Worm (Caenorhabditis elegans) whole organism, L2 larva: Measurements from ENCODE around the gene F23F12.12.

Experiments
- R02D3.7 ChIP-seq: fragments of 150-350 bp; optimal IDR thresholded peaks from 2 replicates; lab custom pipeline; 2014; ENCODE audit warnings: missing biosample characterization, missing genetic modification characterization
- ZK546.5 ChIP-seq: sonication (generic microtip); optimal IDR thresholded peaks from 2 replicates; lab custom pipeline; 2017; ENCODE audit warnings: missing biosample characterization, missing genetic modification characterization
- alr-1 ChIP-seq: fragments of 150-350 bp; optimal IDR thresholded peaks from 2 replicates; lab custom pipeline; 2014; ENCODE audit warnings: missing biosample characterization, missing genetic modification characterization
- blmp-1 ChIP-seq: sonication (generic microtip); optimal IDR thresholded peaks from 2 replicates; lab custom pipeline; 2017; ENCODE audit warnings: missing genetic modification characterization, mild to moderate bottlenecking, missing compliant biosample characterization, antibody characterized with exemption, moderate library complexity; ENCODE audit not compliant: insufficient read depth
- ceh-16 ChIP-seq: fragments of 150-350 bp; optimal IDR thresholded peaks from 2 replicates; lab custom pipeline; 2014; ENCODE audit warnings: missing biosample characterization, missing genetic modification characterization
- ceh-82 ChIP-seq: fragments of 150-350 bp; optimal IDR thresholded peaks from 2 replicates; lab custom pipeline; 2014; ENCODE audit warnings: missing biosample characterization, missing genetic modification characterization
- crh-2 ChIP-seq: sonication (generic microtip); optimal IDR thresholded peaks from 2 replicates; lab custom pipeline; 2017; ENCODE audit warnings: missing biosample characterization, missing genetic modification characterization
- egl-27 ChIP-seq: sonication (generic microtip); optimal IDR thresholded peaks from 3 replicates; lab custom pipeline; 2017; ENCODE audit warnings: missing biosample characterization, missing genetic modification reagents, missing genetic modification characterization
- elt-1 ChIP-seq: fragments of 150-350 bp; optimal IDR thresholded peaks from 2 replicates; lab custom pipeline; 2014; ENCODE audit warnings: missing biosample characterization, missing genetic modification characterization
- elt-3 ChIP-seq: sonication (generic microtip); optimal IDR thresholded peaks from 2 replicates; lab custom pipeline; 2017; ENCODE audit warnings: missing biosample characterization, missing genetic modification characterization
- fos-1 ChIP-seq: fragments of 150-350 bp; optimal IDR thresholded peaks from 2 replicates; lab custom pipeline; 2014; ENCODE audit warnings: missing biosample characterization, missing genetic modification characterization
- lin-11 ChIP-seq: fragments of 150-350 bp; sonication (generic microtip); optimal IDR thresholded peaks from 2 replicates; lab custom pipeline; 2014; ENCODE audit warnings: missing biosample characterization, missing genetic modification characterization, inconsistent platforms, mixed read lengths
- lin-39 ChIP-seq: fragments of 150-350 bp; optimal IDR thresholded peaks from 2 replicates; lab custom pipeline; 2014; ENCODE audit warnings: missing biosample characterization, missing genetic modification reagents, missing genetic modification characterization
- mab-5 ChIP-seq: fragments of 150-350 bp; optimal IDR thresholded peaks from 2 replicates; lab custom pipeline; 2014; ENCODE audit warnings: missing biosample characterization, missing genetic modification characterization
- mbf-1 ChIP-seq: sonication (generic microtip); optimal IDR thresholded peaks from 2 replicates; lab custom pipeline; 2017; ENCODE audit warnings: missing biosample characterization, missing genetic modification characterization
- mdl-1 ChIP-seq, 2 experiments: fragments of 150-350 bp in 1 of 2; sonication (generic microtip) in 1 of 2; optimal IDR thresholded peaks; 2 replicates each; lab custom pipeline; 2017; ENCODE audit warnings: missing biosample characterization in 2 of 2, missing genetic modification characterization in 2 of 2
- nhr-10 ChIP-seq: sonication (generic microtip); optimal IDR thresholded peaks from 2 replicates; lab custom pipeline; 2017; ENCODE audit warnings: missing biosample characterization, missing genetic modification characterization
- nhr-11 ChIP-seq: fragments of 150-350 bp; optimal IDR thresholded peaks from 2 replicates; lab custom pipeline; 2014; ENCODE audit warnings: missing biosample characterization, missing genetic modification characterization
- nhr-12 ChIP-seq: fragments of 150-350 bp; optimal IDR thresholded peaks from 2 replicates; lab custom pipeline; 2014; ENCODE audit warnings: missing biosample characterization, missing genetic modification characterization
- nhr-129 ChIP-seq: fragments of 150-350 bp; optimal IDR thresholded peaks from 2 replicates; lab custom pipeline; 2014; ENCODE audit warnings: missing biosample characterization, missing genetic modification characterization
- nhr-23 ChIP-seq: fragments of 150-350 bp; optimal IDR thresholded peaks from 2 replicates; lab custom pipeline; 2014; ENCODE audit warnings: missing biosample characterization, missing genetic modification reagents, missing genetic modification characterization
- nhr-237 ChIP-seq: fragments of 150-350 bp; optimal IDR thresholded peaks from 2 replicates; lab custom pipeline; 2014; ENCODE audit warnings: missing biosample characterization, missing genetic modification characterization
- nhr-6 ChIP-seq: fragments of 150-350 bp; optimal IDR thresholded peaks from 2 replicates; lab custom pipeline; 2014; ENCODE audit warnings: missing biosample characterization, missing genetic modification characterization
- nhr-77 ChIP-seq: fragments of 150-350 bp; optimal IDR thresholded peaks from 2 replicates; lab custom pipeline; 2014; ENCODE audit warnings: missing biosample characterization, missing genetic modification characterization
- sem-4 ChIP-seq: fragments of 150-350 bp; optimal IDR thresholded peaks from 2 replicates; lab custom pipeline; 2014; ENCODE audit warnings: missing biosample characterization, missing genetic modification reagents, missing genetic modification characterization
- skn-1 ChIP-seq: sonication (generic microtip); optimal IDR thresholded peaks from 2 replicates; lab custom pipeline; 2017; ENCODE audit warnings: missing biosample characterization, missing genetic modification characterization
- sma-3 ChIP-seq: sonication (generic microtip); optimal IDR thresholded peaks from 2 replicates; lab custom pipeline; 2016; ENCODE audit warnings: missing genetic modification reagents, missing genetic modification characterization, missing compliant biosample characterization
- sma-9 ChIP-seq, 2 experiments: fragments of 150-350 bp in 1 of 2; sonication (generic microtip) in 1 of 2; optimal IDR thresholded peaks; 2 replicates each; lab custom pipeline; 2014 to 2016; ENCODE audit warnings: missing genetic modification characterization in 2 of 2, mild to moderate bottlenecking in 1 of 2, missing biosample characterization in 1 of 2, missing compliant biosample characterization in 1 of 2, missing genetic modification reagents in 1 of 2, moderate library complexity in 1 of 2
- unc-39 ChIP-seq: fragments of 150-350 bp; optimal IDR thresholded peaks from 2 replicates; lab custom pipeline; 2014; ENCODE audit warnings: missing biosample characterization, missing genetic modification characterization
- unc-62 ChIP-seq: fragments of 150-350 bp; optimal IDR thresholded peaks from 2 replicates; lab custom pipeline; 2014; ENCODE audit warnings: missing biosample characterization, missing genetic modification reagents, missing genetic modification characterization
- zag-1 ChIP-seq: fragments of 150-350 bp; optimal IDR thresholded peaks from 2 replicates; lab custom pipeline; 2014; ENCODE audit warnings: missing biosample characterization, missing genetic modification characterization
- ztf-1 ChIP-seq: fragments of 200-800 bp; sonication (Bioruptor generic); conservative IDR thresholded peaks from 2 replicates; pipeline ENCODE4 v1.3.6; 2022; ENCODE audit warnings: missing genetic modification characterization, missing compliant biosample characterization
- ztf-11 ChIP-seq: sonication (generic microtip); optimal IDR thresholded peaks from 2 replicates; lab custom pipeline; 2017; ENCODE audit warnings: missing biosample characterization, missing genetic modification characterization

The F23F12.12 gene

DNA sequence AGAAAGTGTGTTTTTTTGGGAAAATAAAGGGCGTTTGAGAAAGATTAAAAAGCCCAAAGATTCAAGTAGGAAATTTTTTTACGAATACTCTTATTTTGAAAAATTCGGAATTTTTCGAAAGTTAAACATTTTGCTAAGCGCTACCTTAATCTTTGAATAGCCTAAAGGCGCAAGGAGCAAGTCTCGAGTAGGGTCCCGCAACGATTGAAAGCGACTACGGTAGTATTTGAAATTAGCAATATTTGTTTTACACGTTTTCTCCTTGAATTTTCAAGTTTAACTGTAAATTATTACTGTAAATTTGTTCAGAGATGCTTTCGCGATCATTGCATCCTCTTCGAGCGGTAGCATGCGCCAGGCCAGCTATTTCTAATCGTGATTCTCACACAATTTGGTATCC is 43.0 kb upstream of the F23F12.12 start, which contains the start of gene nduf-2.2:
TSS of gene nduf-2.2 (plus strand) at position 310 of the 400 bp plus-strand sequence.
- TF ChIP-seq skn-1 (tag; lab: Kevin White, UChicago) (no peak), ceh-16 (tag; lab: Kevin White, UChicago) (no peak), elt-3 (tag; lab: Kevin White, UChicago) (no peak), ztf-1 (GFP tag; lab: Robert Waterston, UW) (no peak)

DNA sequence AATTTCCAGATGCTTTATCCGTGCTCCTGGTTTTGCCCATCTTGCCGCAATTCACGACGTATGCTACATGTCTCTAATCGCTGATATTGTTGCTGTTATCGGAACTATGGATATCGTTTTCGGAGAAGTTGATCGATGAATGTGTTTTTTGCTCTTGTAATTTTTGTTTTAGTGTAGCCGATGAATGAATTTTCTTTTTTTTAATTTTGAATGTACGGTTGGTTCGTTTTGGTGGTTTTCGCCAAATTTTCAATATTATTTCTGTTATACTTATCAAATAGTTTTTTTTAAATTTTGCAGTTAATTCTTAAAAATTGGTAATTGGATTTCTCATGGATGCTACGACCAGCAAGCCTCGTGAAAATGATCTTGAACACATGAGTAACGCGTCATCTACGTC is 40.9 kb upstream of the F23F12.12 start, which contains the start of gene T26A5.2:
TSS of gene T26A5.2 (plus strand) at position 301 of the 400 bp plus-strand sequence.
- TF ChIP-seq nhr-129 (no peak), nhr-6 (tag; lab: Kevin White, UChicago) (no peak), ztf-1 (GFP tag; lab: Robert Waterston, UW) (no peak), fos-1 (tag; lab: Kevin White, UChicago) (no peak), blmp-1 (no peak), sma-3 (GFP tag; lab: Kevin White, UChicago) (no peak), lin-11 (no peak), sma-9 (GFP tag; optimal IDR thresholded peaks at IDR 0.05; lab: Kevin White, UChicago) (no peak), sma-9 (tag; optimal IDR thresholded peaks at IDR 0.05; lab: Kevin White, UChicago) (no peak), mab-5 (no peak), ZK546.5 (tag; lab: Kevin White, UChicago) (no peak), unc-62 (GFP tag; lab: Kevin White, UChicago) (no peak), egl-27 (tag; lab: Kevin White, UChicago) (no peak), nhr-23 (tag; lab: Kevin White, UChicago) (no peak), skn-1 (tag; lab: Kevin White, UChicago) (no peak)

DNA sequence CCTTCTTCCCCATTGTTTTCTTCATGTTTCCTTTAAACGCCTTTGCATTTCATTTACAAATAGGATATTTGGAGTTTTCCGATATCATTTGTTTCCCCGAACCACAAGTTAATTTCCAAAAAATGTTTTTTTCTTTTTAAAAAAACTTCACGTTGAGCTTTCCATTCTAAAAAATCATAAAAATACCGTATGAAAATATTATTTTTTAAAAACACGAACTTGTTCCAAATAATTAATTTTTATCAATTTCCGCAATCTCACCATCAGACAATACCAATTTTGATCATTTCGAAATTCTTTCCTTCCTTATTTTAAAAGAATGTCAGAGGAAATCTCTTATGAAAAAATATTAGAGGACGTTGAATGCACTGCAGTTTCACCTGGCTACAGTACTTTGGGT is 36.5 kb upstream of the F23F12.12 start, which contains the start of gene wht-6:
TSS of gene wht-6 (plus strand) at position 301 of the 400 bp plus-strand sequence.
- no peak for TF ChIP-seq crh-2 (tag; lab: Kevin White, UChicago)
- no peak for TF ChIP-seq ztf-11 (tag; lab: Kevin White, UChicago)
- no peak for TF ChIP-seq nhr-12 (tag; lab: Kevin White, UChicago)
- no peak for TF ChIP-seq egl-27 (tag; lab: Kevin White, UChicago)
- no peak for TF ChIP-seq nhr-6 (tag; lab: Kevin White, UChicago)
- TF ChIP-seq nhr-77 (tag; lab: Kevin White, UChicago) = no peak
- no peak for TF ChIP-seq zag-1 (tag; lab: Kevin White, UChicago)
- TF ChIP-seq lin-11 = no peak
- no peak for TF ChIP-seq R02D3.7 (tag; lab: Kevin White, UChicago)
- TF ChIP-seq mbf-1 = no peak
- no peak for TF ChIP-seq unc-62 (GFP tag; lab: Kevin White, UChicago)
- no peak for TF ChIP-seq nhr-10 (tag; lab: Kevin White, UChicago)
- no peak for TF ChIP-seq elt-3 (tag; lab: Kevin White, UChicago)

DNA sequence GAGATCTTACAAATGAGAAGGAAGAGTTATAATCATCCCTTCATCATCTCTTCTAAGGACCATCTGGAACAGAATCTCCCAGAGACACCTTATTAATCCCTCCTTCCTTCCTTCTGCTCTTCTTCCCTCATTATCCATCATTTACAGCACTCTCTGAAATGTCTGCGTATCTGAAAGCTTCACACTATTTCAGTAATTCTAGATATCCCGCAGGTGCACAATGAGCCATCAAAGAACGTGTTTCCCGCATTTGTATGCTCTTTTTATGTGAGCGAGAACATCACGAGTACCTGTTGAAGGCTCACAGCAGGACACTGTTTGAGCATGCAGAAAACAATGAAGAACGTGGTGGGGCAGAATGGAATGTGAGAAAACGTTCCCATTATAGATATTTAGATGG is 31.6 kb upstream of the F23F12.12 start:
- TF ChIP-seq lin-39 (tag; lab: Kevin White, UChicago) (no peak), mab-5 (no peak), nhr-11 (tag; lab: Kevin White, UChicago) (no peak), ztf-1 (GFP tag; lab: Robert Waterston, UW) (no peak), sem-4 (no peak), nhr-23 (tag; lab: Kevin White, UChicago) (no peak), elt-1 (tag; lab: Kevin White, UChicago) (no peak), sma-3 (GFP tag; lab: Kevin White, UChicago) (no peak), ZK546.5 (tag; lab: Kevin White, UChicago) (no peak), nhr-6 (tag; lab: Kevin White, UChicago) (no peak), mdl-1 (tag; optimal IDR thresholded peaks at IDR 0.05; lab: Kevin White, UChicago) (no peak), nhr-10 (tag; lab: Kevin White, UChicago) (no peak), alr-1 (tag; lab: Kevin White, UChicago) (no peak), unc-39 (no peak), sma-9 (GFP tag; optimal IDR thresholded peaks at IDR 0.05; lab: Kevin White, UChicago) (no peak), sma-9 (tag; optimal IDR thresholded peaks at IDR 0.05; lab: Kevin White, UChicago) (no peak), ceh-16 (tag; lab: Kevin White, UChicago) (no peak), nhr-237 (no peak), ceh-82 (tag; lab: Kevin White, UChicago) (no peak)
- TF ChIP-seq, all 48 proteins: peak for 0
